Worm (Caenorhabditis elegans): ENCODE results near the gene unc-42.

DNA sequence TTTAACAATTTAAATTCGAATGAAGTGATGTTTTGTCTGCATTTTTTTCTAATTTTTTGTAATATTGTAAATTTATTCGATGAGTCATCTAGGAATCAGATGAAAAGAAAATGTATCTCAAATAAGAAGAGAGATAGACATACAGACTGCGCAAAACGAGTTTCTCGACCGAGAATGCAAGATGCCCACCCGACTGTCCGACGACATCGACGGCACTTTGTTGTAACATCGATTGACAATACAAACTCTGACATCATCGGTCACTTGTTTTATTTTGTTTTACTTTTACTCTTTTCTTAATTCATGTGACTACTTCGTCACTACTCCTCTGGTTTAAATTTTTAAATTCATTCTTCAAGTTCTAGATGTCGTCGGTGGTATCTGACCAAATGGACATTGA lies 28.3 kb downstream of the unc-42 start, which contains the start of gene sta-2:
- TF ChIP-seq tbx-2 (tag; optimal IDR thresholded peaks at IDR 0.05) = no peak
- TF ChIP-seq gmeb-2 (tag; optimal IDR thresholded peaks at IDR 0.05) = no peak
- no peak for TF ChIP-seq hlh-15 (tag; optimal IDR thresholded peaks at IDR 0.05)
- no peak for TF ChIP-seq Y22D7AL.16 (tag; optimal IDR thresholded peaks at IDR 0.05)
- no peak for TF ChIP-seq C08G9.2 (tag; optimal IDR thresholded peaks at IDR 0.05)
- TF ChIP-seq sox-2 (GFP tag; IDR thresholded peaks at IDR 0.05) = no peak
- TF ChIP-seq nhr-11 (tag; optimal IDR thresholded peaks at IDR 0.05) = no peak
- TF ChIP-seq npax-4 (tag; optimal IDR thresholded peaks at IDR 0.05) = no peak
- TF ChIP-seq ceh-30 (tag; optimal IDR thresholded peaks at IDR 0.05) = no peak
- TF ChIP-seq ceh-45 (GFP tag; IDR thresholded peaks at IDR 0.05) = no peak
- no peak for TF ChIP-seq dmd-4 (tag; optimal IDR thresholded peaks at IDR 0.05; ENCODE audit: borderline replicate concordance)
- no peak for TF ChIP-seq ama-1 (optimal IDR thresholded peaks at IDR 0.05)
- no peak for TF ChIP-seq ceh-24 (tag; optimal IDR thresholded peaks at IDR 0.05)
- TF ChIP-seq ceh-48 (tag; optimal IDR thresholded peaks at IDR 0.05) = no peak
